Fruit fly (Drosophila melanogaster) whole organism, embryonic: Measurements from ENCODE around the gene Zpr1.

Experiments
- ATbp ChIP-seq: fragments of 200-800 bp; sonication (Bioruptor generic); optimal IDR thresholded peaks from 2 replicates; lab custom pipeline; 2017; ENCODE audit warnings: missing biosample characterization, mild to moderate bottlenecking, missing genetic modification characterization, missing genetic modification reagents
- Atf-2 ChIP-seq: fragments of 200-800 bp; sonication (Bioruptor generic); optimal IDR thresholded peaks from 2 replicates; lab custom pipeline; 2016; ENCODE audit warnings: missing biosample characterization, missing genetic modification characterization
- BtbVII ChIP-seq: fragments of 200-800 bp; sonication (Bioruptor generic); optimal IDR thresholded peaks from 3 replicates; lab custom pipeline; 2017; ENCODE audit warnings: missing biosample characterization, mild to moderate bottlenecking, missing genetic modification characterization
- CG10321 ChIP-seq: fragments of 200-800 bp; sonication (Bioruptor generic); IDR thresholded peaks from 2 replicates; pipeline ENCODE4 v1.3.6; 2022; ENCODE audit warnings: missing biosample characterization, missing genetic modification characterization
- CG10543 ChIP-seq: fragments of 200-800 bp; sonication (Bioruptor generic); optimal IDR thresholded peaks from 3 replicates; lab custom pipeline; 2017; ENCODE audit warnings: missing biosample characterization, mild to moderate bottlenecking, missing genetic modification characterization, moderate library complexity
- CG10565 ChIP-seq: fragments of 200-800 bp; sonication (Bioruptor generic); optimal IDR thresholded peaks from 3 replicates; lab custom pipeline; 2016; ENCODE audit warnings: missing biosample characterization, mild to moderate bottlenecking, missing genetic modification characterization
- CG10979 ChIP-seq: fragments of 200-800 bp; sonication (Bioruptor generic); optimal IDR thresholded peaks from 2 replicates; lab custom pipeline; 2018; ENCODE audit warnings: missing biosample characterization, mild to moderate bottlenecking, missing genetic modification characterization, moderate library complexity
- CG11456 ChIP-seq: fragments of 200-800 bp; sonication (Bioruptor generic); IDR thresholded peaks from 3 replicates; pipeline ENCODE4 v1.3.6; 2022; ENCODE audit warnings: missing biosample characterization, missing genetic modification characterization
- CG13624 ChIP-seq: fragments of 200-800 bp; sonication (Bioruptor generic); optimal IDR thresholded peaks from 2 replicates; lab custom pipeline; 2016; ENCODE audit warnings: missing biosample characterization, missing genetic modification characterization
- CG13894 ChIP-seq: fragments of 200-800 bp; sonication (Bioruptor generic); optimal IDR thresholded peaks from 3 replicates; lab custom pipeline; 2018; ENCODE audit warnings: missing biosample characterization, mild to moderate bottlenecking, missing genetic modification characterization, moderate library complexity
- CG14710 ChIP-seq: fragments of 200-800 bp; sonication (Bioruptor generic); optimal IDR thresholded peaks from 3 replicates; lab custom pipeline; 2019; ENCODE audit warnings: missing biosample characterization, mild to moderate bottlenecking, missing genetic modification characterization, moderate library complexity
- CG15696 ChIP-seq: fragments of 200-800 bp; sonication (Bioruptor generic); optimal IDR thresholded peaks from 2 replicates; lab custom pipeline; 2019; ENCODE audit warnings: missing biosample characterization, mild to moderate bottlenecking, missing genetic modification characterization, moderate library complexity
- CG16863 ChIP-seq: fragments of 200-800 bp; sonication (Bioruptor generic); optimal IDR thresholded peaks from 3 replicates; lab custom pipeline; 2016; ENCODE audit warnings: missing biosample characterization, missing genetic modification characterization
- CG18262 ChIP-seq: fragments of 200-800 bp; optimal IDR thresholded peaks from 3 replicates; lab custom pipeline; 2019; ENCODE audit warnings: missing biosample characterization, mild to moderate bottlenecking, missing genetic modification characterization, moderate library complexity
- CG3726 ChIP-seq: fragments of 200-800 bp; sonication (Bioruptor generic); IDR thresholded peaks from 3 replicates; pipeline ENCODE4, ENCODE4 v1.3.6; 2022; ENCODE audit warnings: missing biosample characterization, missing genetic modification characterization
- CG4404 ChIP-seq: fragments of 200-800 bp; sonication (Bioruptor generic); IDR thresholded peaks from 2 replicates; pipeline ENCODE4 v1.3.6; 2022; ENCODE audit warnings: missing biosample characterization, missing genetic modification characterization
- CG4424 ChIP-seq: fragments of 200-800 bp; sonication (Bioruptor generic); optimal IDR thresholded peaks from 3 replicates; lab custom pipeline; 2016; ENCODE audit warnings: missing biosample characterization, missing genetic modification characterization
- CG9609 ChIP-seq: fragments of 200-800 bp; sonication (Bioruptor generic); optimal IDR thresholded peaks from 3 replicates; lab custom pipeline; 2016; ENCODE audit warnings: missing biosample characterization, missing genetic modification characterization
- Deaf1 ChIP-seq: fragments of 200-800 bp; optimal IDR thresholded peaks from 3 replicates; lab custom pipeline; 2019; ENCODE audit warnings: missing biosample characterization, mild to moderate bottlenecking, missing genetic modification characterization, moderate library complexity
- Dek ChIP-seq: fragments of 200-800 bp; sonication (Bioruptor generic); optimal IDR thresholded peaks from 3 replicates; lab custom pipeline; 2019; ENCODE audit warnings: missing biosample characterization, mild to moderate bottlenecking, missing genetic modification characterization, moderate library complexity
- Drgx ChIP-seq: fragments of 200-800 bp; sonication (Bioruptor generic); IDR thresholded peaks from 2 replicates; pipeline ENCODE4 v1.3.6; 2022; ENCODE audit warnings: missing biosample characterization, missing genetic modification characterization
- ERR ChIP-seq: fragments of 200-800 bp; sonication (Bioruptor generic); optimal IDR thresholded peaks from 2 replicates; lab custom pipeline; 2016; ENCODE audit warnings: missing biosample characterization, missing genetic modification characterization
- Ets97D ChIP-seq: fragments of 200-800 bp; sonication (Bioruptor generic); optimal IDR thresholded peaks from 3 replicates; lab custom pipeline; 2016; ENCODE audit warnings: missing biosample characterization, missing genetic modification characterization
- GATAe ChIP-seq: fragments of 200-800 bp; sonication (Bioruptor generic); conservative IDR thresholded peaks from 2 replicates; pipeline ENCODE4 v1.3.6; 2022; ENCODE audit warnings: missing biosample characterization, missing genetic modification characterization
- H2.0 ChIP-seq: fragments of 200-800 bp; sonication (Bioruptor generic); IDR thresholded peaks from 2 replicates; pipeline ENCODE4 v1.3.6; 2022; ENCODE audit warnings: missing biosample characterization, missing genetic modification characterization
- Hsf ChIP-seq: fragments of 200-800 bp; sonication (Bioruptor generic); optimal IDR thresholded peaks from 3 replicates; lab custom pipeline; 2016; ENCODE audit warnings: missing biosample characterization, missing genetic modification characterization
- NFAT ChIP-seq: fragments of 200-800 bp; sonication (Bioruptor generic); IDR thresholded peaks from 2 replicates; pipeline ENCODE4 v1.3.6; 2022; ENCODE audit warnings: missing biosample characterization, missing genetic modification characterization
- Ravus ChIP-seq: fragments of 200-800 bp; sonication (Bioruptor generic); IDR thresholded peaks from 2 replicates; pipeline ENCODE4 v1.3.6; 2022; ENCODE audit warnings: missing biosample characterization, missing genetic modification characterization
- Sin3A ChIP-seq: fragments of >200 bp; optimal IDR thresholded peaks from 2 replicates; lab custom pipeline; 2018
- cas ChIP-seq: fragments of 200-800 bp; sonication (Bioruptor generic); IDR thresholded peaks from 2 replicates; pipeline ENCODE4 v1.3.6; 2022; ENCODE audit warnings: missing biosample characterization, missing genetic modification characterization
- chm ChIP-seq: fragments of 200-800 bp; sonication (Bioruptor generic); IDR thresholded peaks from 2 replicates; pipeline ENCODE4 v1.3.6; 2022; ENCODE audit warnings: missing biosample characterization, missing genetic modification characterization
- dpn ChIP-seq, 2 experiments: fragments of 200-800 bp; sonication (Bioruptor generic); optimal IDR thresholded peaks; 3 replicates each; lab custom pipeline; 2016; ENCODE audit warnings: missing biosample characterization in 2 of 2, missing genetic modification characterization in 2 of 2
- gcm2 ChIP-seq: fragments of 200-800 bp; sonication (Bioruptor generic); optimal IDR thresholded peaks from 2 replicates; lab custom pipeline; 2016; ENCODE audit warnings: missing biosample characterization, missing genetic modification characterization
- gfzf ChIP-seq: fragments of 200-800 bp; sonication (Bioruptor generic); optimal IDR thresholded peaks from 2 replicates; lab custom pipeline; 2016; ENCODE audit warnings: missing biosample characterization, mild to moderate bottlenecking, missing genetic modification characterization, moderate library complexity
- gsb ChIP-seq: fragments of 200-800 bp; sonication (Bioruptor generic); IDR thresholded peaks from 2 replicates; pipeline ENCODE4 v1.3.6; 2022; ENCODE audit warnings: missing biosample characterization, missing genetic modification characterization
- insv ChIP-seq, 2 experiments: fragments of 200-800 bp; sonication (Bioruptor generic); optimal IDR thresholded peaks; 3 replicates each; lab custom pipeline; 2016 to 2018; ENCODE audit warnings: missing biosample characterization in 2 of 2, missing genetic modification characterization in 2 of 2
- inv ChIP-seq: fragments of 200-800 bp; sonication (Bioruptor generic); IDR thresholded peaks from 2 replicates; pipeline ENCODE4 v1.3.6; 2022; ENCODE audit warnings: missing biosample characterization, missing genetic modification characterization; ENCODE audit not compliant: partially characterized antibody
- kah ChIP-seq: fragments of 200-800 bp; sonication (Bioruptor generic); optimal IDR thresholded peaks from 2 replicates; lab custom pipeline; 2018; ENCODE audit warnings: missing biosample characterization, mild to moderate bottlenecking, missing genetic modification characterization
- mirr ChIP-seq: fragments of 200-800 bp; sonication (Bioruptor generic); optimal IDR thresholded peaks from 3 replicates; lab custom pipeline; 2018; ENCODE audit warnings: missing biosample characterization, mild to moderate bottlenecking, missing genetic modification characterization
- onecut ChIP-seq: fragments of 200-800 bp; sonication (Bioruptor generic); IDR thresholded peaks from 2 replicates; pipeline ENCODE4 v1.3.6; 2022; ENCODE audit warnings: missing biosample characterization, missing genetic modification characterization
- pan ChIP-seq, 4 experiments: fragments of >200 bp in 3 of 4; fragments of 200-800 bp in 1 of 4; sonication (Bioruptor generic) in 1 of 4; optimal IDR thresholded peaks in 3 of 4; IDR thresholded peaks in 1 of 4; 2 replicates each; pipeline versions ENCODE4 v1.3.6 to Lab custom; 2017 to 2022; ENCODE audit warnings: missing biosample characterization in 2 of 4, missing genetic modification characterization in 2 of 4, mixed read lengths in 1 of 4
- pfk ChIP-seq: fragments of 200-800 bp; sonication (Bioruptor generic); optimal IDR thresholded peaks from 2 replicates; lab custom pipeline; 2018; ENCODE audit warnings: missing biosample characterization, mild to moderate bottlenecking, missing genetic modification characterization, moderate library complexity
- pum ChIP-seq: fragments of 200-800 bp; sonication (Bioruptor generic); optimal IDR thresholded peaks from 2 replicates; lab custom pipeline; 2016; ENCODE audit warnings: missing biosample characterization, missing genetic modification characterization
- repo ChIP-seq: fragments of 200-800 bp; sonication (Bioruptor generic); optimal IDR thresholded peaks from 2 replicates; lab custom pipeline; 2016; ENCODE audit warnings: missing biosample characterization, missing genetic modification characterization
- row ChIP-seq: fragments of 200-800 bp; sonication (Bioruptor generic); IDR thresholded peaks from 3 replicates; pipeline ENCODE4 v1.3.6; 2022; ENCODE audit warnings: missing biosample characterization, missing genetic modification characterization
- sc ChIP-seq, 3 experiments: fragments of >200 bp in 2 of 3; fragments of 200-800 bp in 1 of 3; sonication (Bioruptor generic) in 1 of 3; optimal IDR thresholded peaks; 2 replicates in 2 of 3; 3 replicates in 1 of 3; lab custom pipeline; 2017; ENCODE audit warnings: mild to moderate bottlenecking in 1 of 3, missing biosample characterization in 1 of 3, missing genetic modification characterization in 1 of 3, missing genetic modification reagents in 1 of 3
- sob ChIP-seq: fragments of 200-800 bp; sonication (Bioruptor generic); IDR thresholded peaks from 2 replicates; pipeline ENCODE4 v1.3.6; 2022; ENCODE audit warnings: missing biosample characterization, missing genetic modification characterization
- tio ChIP-seq: fragments of 200-800 bp; sonication (Bioruptor generic); optimal IDR thresholded peaks from 2 replicates; lab custom pipeline; 2017; ENCODE audit warnings: missing biosample characterization, missing genetic modification characterization, inconsistent platforms
- twi ChIP-seq: fragments of 200-800 bp; optimal IDR thresholded peaks from 2 replicates; lab custom pipeline; 2019; ENCODE audit warnings: missing biosample characterization, mild to moderate bottlenecking, missing genetic modification characterization, moderate library complexity
- wek ChIP-seq: fragments of 200-800 bp; sonication (Bioruptor generic); optimal IDR thresholded peaks from 3 replicates; lab custom pipeline; 2018; ENCODE audit warnings: missing biosample characterization, mild to moderate bottlenecking, missing genetic modification characterization, moderate library complexity

The Zpr1 gene

DNA sequence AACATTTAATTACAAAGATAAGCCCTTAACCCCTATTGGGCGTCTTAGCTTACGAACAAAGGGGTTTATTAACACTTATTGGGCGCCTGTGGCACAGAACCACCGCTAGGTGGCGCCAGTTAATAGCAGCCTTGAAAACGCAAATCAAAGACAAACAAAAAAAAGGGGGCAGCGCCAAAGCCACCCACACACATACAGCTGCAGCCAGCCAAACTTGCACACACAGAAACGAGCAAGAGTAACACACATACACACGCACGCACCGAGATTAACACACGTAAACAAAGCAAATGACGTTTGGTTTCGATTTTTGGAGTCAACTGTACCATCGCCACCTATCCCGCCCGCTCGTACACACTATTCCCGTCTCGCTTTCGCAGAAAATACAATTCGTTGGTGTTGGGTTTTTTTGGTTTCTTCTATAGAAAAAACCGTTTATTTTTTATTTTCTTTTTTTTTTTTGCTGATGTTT lies 9.7 kb downstream of the Zpr1 start (continued):
- TF ChIP-seq gcm2 (GFP tag; lab: Kevin White, UChicago), result no peak
- TF ChIP-seq CG16863, result no peak
- peak; percentile 15 for TF ChIP-seq Ets97D (GFP tag; lab: Kevin White, UChicago)
- peak; percentile 64; the same call in 1 of the 2 replicates for TF ChIP-seq sob (GFP tag; lab: Robert Waterston, UW)
- no peak for TF ChIP-seq CG9609 (GFP tag; lab: Kevin White, UChicago)
- no peak for TF ChIP-seq cas (GFP tag; lab: Robert Waterston, UW)
- TF ChIP-seq CG4404 (GFP tag; lab: Robert Waterston, UW), result no peak
- TF ChIP-seq CG4424 (GFP tag; lab: Kevin White, UChicago), result no peak
- TF ChIP-seq insv (GFP tag; optimal IDR thresholded peaks at IDR 0.05; lab: Kevin White, UChicago), result peak in 1 of 2 experiments; percentile 7
- peak; percentile 68 for TF ChIP-seq Drgx (GFP tag; lab: Robert Waterston, UW)
- peak; percentile 57 for TF ChIP-seq CG13624 (GFP tag; lab: Kevin White, UChicago)
- no peak for TF ChIP-seq CG15696 (tag; lab: Kevin White, UChicago)
- TF ChIP-seq kah (GFP tag; lab: Kevin White, UChicago), result no peak
- no peak for TF ChIP-seq pan (optimal IDR thresholded peaks at IDR 0.05; lab: Kevin White, UChicago)
- TF ChIP-seq pan (GFP tag; optimal IDR thresholded peaks at IDR 0.05 in 1 of 2, IDR thresholded peaks at IDR 0.05 in 1 of 2), result peak in 1 of 2 experiments; percentile 55
- peak; percentile 35 for TF ChIP-seq Dek
- TF ChIP-seq CG11456 (GFP tag; lab: Robert Waterston, UW), result peak; percentile 60; the same call in 1 of the 3 replicates
- TF ChIP-seq pfk (GFP tag; lab: Kevin White, UChicago), result no peak
- TF ChIP-seq sc (optimal IDR thresholded peaks at IDR 0.05; lab: Kevin White, UChicago), result no peak
- TF ChIP-seq sc (GFP tag; optimal IDR thresholded peaks at IDR 0.05; lab: Kevin White, UChicago), result no peak
- peak; percentile 67 for TF ChIP-seq mirr (GFP tag; lab: Kevin White, UChicago)
- peak; percentile 83 for TF ChIP-seq CG10321 (GFP tag; lab: Robert Waterston, UW)
- no peak; the same call in 1 of the 2 replicates for TF ChIP-seq GATAe (GFP tag; lab: Robert Waterston, UW)
- TF ChIP-seq dpn (GFP tag; optimal IDR thresholded peaks at IDR 0.05; lab: Kevin White, UChicago), result peak; percentile 9 to 24
- peak; percentile 41 for TF ChIP-seq ERR (GFP tag; lab: Kevin White, UChicago)
- no peak for TF ChIP-seq CG10565 (GFP tag; lab: Kevin White, UChicago)
- TF ChIP-seq gfzf, result peak; percentile 11
- TF ChIP-seq tio (GFP tag; lab: Kevin White, UChicago), result no peak
- no peak for TF ChIP-seq Atf-2 (GFP tag; lab: Kevin White, UChicago)
- no peak for TF ChIP-seq pum (GFP tag; lab: Kevin White, UChicago)
- peak; percentile 31 for TF ChIP-seq BtbVII (GFP tag; lab: Kevin White, UChicago)
- TF ChIP-seq CG13894 (tag; lab: Kevin White, UChicago), result peak; percentile 69
- TF ChIP-seq row (GFP tag; lab: Robert Waterston, UW), result peak; percentile 60; the same call in 2 of the 3 replicates
- peak; percentile 11 for TF ChIP-seq CG18262 (tag; lab: Kevin White, UChicago)
- no peak for TF ChIP-seq wek (GFP tag; lab: Kevin White, UChicago)
- no peak for TF ChIP-seq inv (GFP tag; lab: Robert Waterston, UW)
- no peak for TF ChIP-seq gsb
- TF ChIP-seq Deaf1 (tag; lab: Kevin White, UChicago), result peak; percentile 50
- peak; percentile 15 for TF ChIP-seq CG14710 (tag; lab: Kevin White, UChicago)
- TF ChIP-seq Sin3A (lab: Kevin White, UChicago), result no peak
- TF ChIP-seq H2.0 (GFP tag; lab: Robert Waterston, UW), result no peak
- peak; percentile 48 for TF ChIP-seq CG10979 (tag; lab: Kevin White, UChicago)
- peak; percentile 68 for TF ChIP-seq CG10543
- no peak for TF ChIP-seq NFAT (GFP tag; lab: Robert Waterston, UW)
- no peak for TF ChIP-seq CG3726 (GFP tag; lab: Robert Waterston, UW)
- peak; percentile 35 for TF ChIP-seq Hsf
- TF ChIP-seq onecut (GFP tag; lab: Robert Waterston, UW), result peak; percentile 71; the same call in 1 of the 2 replicates
- TF ChIP-seq ATbp, result peak; percentile 84
- TF ChIP-seq twi, result no peak
- TF ChIP-seq repo (GFP tag; lab: Kevin White, UChicago), result no peak
- TF ChIP-seq chm (GFP tag; lab: Robert Waterston, UW), result peak; percentile 64; the same call in 1 of the 2 replicates
- TF ChIP-seq Ravus (GFP tag; lab: Robert Waterston, UW), result no peak
